Worm (Caenorhabditis elegans) whole organism, young adult: ENCODE measurements around the gene F52D1.2.
A peak's percentile ranks its signal among the peaks of the same experiment; 100 is the strongest.

Experiments used
- B0261.1 ChIP-seq: sonication (generic microtip); optimal IDR thresholded peaks from 2 replicates; lab custom pipeline; 2016; ENCODE audit warnings: mild to moderate bottlenecking, missing genetic modification characterization, moderate library complexity, missing compliant biosample characterization
- B0336.3 ChIP-seq: fragments of 200-800 bp; sonication (Bioruptor generic); IDR thresholded peaks from 2 replicates; pipeline ENCODE4 v1.3.6; 2022; ENCODE audit warnings: missing genetic modification characterization, missing compliant biosample characterization
- D2030.7 ChIP-seq: fragments of 200-800 bp; sonication (Bioruptor generic); IDR thresholded peaks from 2 replicates; pipeline ENCODE4 v1.3.6; 2022; ENCODE audit warnings: missing genetic modification reagents, missing genetic modification characterization, missing compliant biosample characterization
- F22D6.2 ChIP-seq: sonication (generic microtip); optimal IDR thresholded peaks from 2 replicates; lab custom pipeline; 2016; ENCODE audit warnings: mild to moderate bottlenecking, missing genetic modification characterization, missing compliant biosample characterization
- F37B4.10 ChIP-seq: fragments of 200-800 bp; sonication (Bioruptor generic); IDR thresholded peaks from 2 replicates; pipeline ENCODE4 v1.3.6; 2022; ENCODE audit warnings: missing genetic modification characterization, missing compliant biosample characterization
- F49E8.2 ChIP-seq: sonication (generic microtip); optimal IDR thresholded peaks from 3 replicates; lab custom pipeline; 2017; ENCODE audit warnings: missing genetic modification characterization, mild to moderate bottlenecking, missing compliant biosample characterization, antibody characterized with exemption, moderate library complexity; ENCODE audit not compliant: insufficient read depth
- K12H6.12 ChIP-seq: fragments of 200-800 bp; sonication (Bioruptor generic); optimal IDR thresholded peaks from 2 replicates; lab custom pipeline; 2018; ENCODE audit warnings: mild to moderate bottlenecking, missing genetic modification characterization, missing compliant biosample characterization
- Y53G8AR.9 ChIP-seq: fragments of 200-800 bp; sonication (Bioruptor generic); conservative IDR thresholded peaks from 2 replicates; pipeline ENCODE4 v1.3.6; 2022; ENCODE audit warnings: missing genetic modification reagents, missing genetic modification characterization, missing compliant biosample characterization
- akir-1 ChIP-seq: fragments of 200-800 bp; sonication (Bioruptor generic); optimal IDR thresholded peaks from 2 replicates; lab custom pipeline; 2018; ENCODE audit warnings: mild to moderate bottlenecking, missing genetic modification characterization, moderate library complexity, missing compliant biosample characterization
- atf-7 ChIP-seq: sonication (generic microtip); optimal IDR thresholded peaks from 2 replicates; lab custom pipeline; 2017; ENCODE audit warnings: mild to moderate bottlenecking, missing genetic modification characterization, missing compliant biosample characterization
- athp-1 ChIP-seq: sonication (generic microtip); optimal IDR thresholded peaks from 2 replicates; lab custom pipeline; 2017; ENCODE audit warnings: mild to moderate bottlenecking, missing genetic modification characterization, missing compliant biosample characterization
- attf-3 ChIP-seq: fragments of 200-800 bp; sonication (Bioruptor generic); conservative IDR thresholded peaks from 2 replicates; pipeline ENCODE4 v1.3.6; 2022; ENCODE audit warnings: missing genetic modification reagents, missing genetic modification characterization, missing compliant biosample characterization
- cebp-1 ChIP-seq, 2 experiments: fragments of 200-800 bp in 1 of 2; sonication (Bioruptor generic) in 1 of 2; sonication (generic microtip) in 1 of 2; IDR thresholded peaks in 1 of 2; optimal IDR thresholded peaks in 1 of 2; 2 replicates each; pipeline versions ENCODE4 v1.3.6 to Lab custom; 2017 to 2022; ENCODE audit warnings: missing compliant biosample characterization in 2 of 2, missing genetic modification characterization in 2 of 2, mild to moderate bottlenecking in 1 of 2, missing genetic modification reagents in 1 of 2, moderate library complexity in 1 of 2
- ceh-27 ChIP-seq: fragments of 200-800 bp; sonication (Bioruptor generic); optimal IDR thresholded peaks from 2 replicates; lab custom pipeline; 2018; ENCODE audit warnings: mild to moderate bottlenecking, missing genetic modification characterization, moderate library complexity, missing compliant biosample characterization
- ceh-58 ChIP-seq: fragments of 200-800 bp; sonication (Bioruptor generic); IDR thresholded peaks from 2 replicates; pipeline ENCODE4 v1.3.6; 2022; ENCODE audit warnings: missing genetic modification characterization, missing compliant biosample characterization
- dox-1 ChIP-seq: fragments of 200-800 bp; sonication (Bioruptor generic); IDR thresholded peaks from 2 replicates; pipeline ENCODE4 v1.3.6; 2022; ENCODE audit warnings: missing genetic modification reagents, missing genetic modification characterization, missing compliant biosample characterization
- egl-44 ChIP-seq: fragments of 200-800 bp; sonication (Bioruptor generic); IDR thresholded peaks from 2 replicates; pipeline ENCODE4 v1.3.6; 2022; ENCODE audit warnings: missing genetic modification reagents, missing genetic modification characterization, missing compliant biosample characterization
- ets-4 ChIP-seq: fragments of 200-800 bp; sonication (Bioruptor generic); optimal IDR thresholded peaks from 2 replicates; lab custom pipeline; 2018; ENCODE audit warnings: mild to moderate bottlenecking, missing genetic modification characterization, missing compliant biosample characterization
- hlh-12 ChIP-seq: sonication (generic microtip); optimal IDR thresholded peaks from 2 replicates; lab custom pipeline; 2016; ENCODE audit warnings: missing genetic modification characterization, missing compliant biosample characterization
- hrde-1 ChIP-seq: sonication (generic microtip); optimal IDR thresholded peaks from 2 replicates; lab custom pipeline; 2016; ENCODE audit warnings: missing genetic modification characterization, mild to moderate bottlenecking, missing compliant biosample characterization, moderate library complexity, missing genotype, missing genetic modification reagents, borderline replicate concordance
- let-526 ChIP-seq: fragments of 200-800 bp; sonication (Bioruptor generic); IDR thresholded peaks from 2 replicates; pipeline ENCODE4 v1.3.6; 2022; ENCODE audit warnings: missing genetic modification reagents, missing genetic modification characterization, missing compliant biosample characterization
- let-607 ChIP-seq, 2 experiments: fragments of 200-800 bp in 1 of 2; sonication (Bioruptor generic) in 1 of 2; sonication (generic microtip) in 1 of 2; optimal IDR thresholded peaks; 2 replicates each; lab custom pipeline; 2016 to 2018; ENCODE audit warnings: mild to moderate bottlenecking in 2 of 2, missing compliant biosample characterization in 2 of 2, missing genetic modification characterization in 2 of 2, moderate library complexity in 2 of 2, missing genotype in 1 of 2
- lin-54 ChIP-seq: fragments of 200-800 bp; sonication (Bioruptor generic); optimal IDR thresholded peaks from 2 replicates; lab custom pipeline; 2018; ENCODE audit warnings: mild to moderate bottlenecking, missing genetic modification characterization, missing compliant biosample characterization
- lsl-1 ChIP-seq: fragments of 200-800 bp; sonication (Bioruptor generic); optimal IDR thresholded peaks from 2 replicates; lab custom pipeline; 2018; ENCODE audit warnings: mild to moderate bottlenecking, missing genetic modification characterization, moderate library complexity, missing compliant biosample characterization
- madf-6 ChIP-seq: fragments of 200-800 bp; sonication (Bioruptor generic); IDR thresholded peaks from 2 replicates; pipeline ENCODE4 v1.3.6; 2022; ENCODE audit warnings: missing genetic modification reagents, missing genetic modification characterization, missing compliant biosample characterization
- madf-8 ChIP-seq: fragments of 200-800 bp; sonication (Bioruptor generic); conservative IDR thresholded peaks from 2 replicates; pipeline ENCODE4 v1.3.6; 2022; ENCODE audit warnings: missing genetic modification reagents, missing genetic modification characterization, missing compliant biosample characterization
- mcd-1 ChIP-seq: fragments of 200-800 bp; sonication (Bioruptor generic); IDR thresholded peaks from 2 replicates; pipeline ENCODE4 v1.3.6; 2022; ENCODE audit warnings: missing genetic modification reagents, missing genetic modification characterization, missing compliant biosample characterization
- mes-4 ChIP-seq: sonication (generic microtip); optimal IDR thresholded peaks from 2 replicates; lab custom pipeline; 2016; ENCODE audit warnings: missing genotype, missing genetic modification characterization, missing compliant biosample characterization
- nfyb-1 ChIP-seq: fragments of 200-800 bp; sonication (Bioruptor generic); IDR thresholded peaks from 2 replicates; pipeline ENCODE4 v1.3.6; 2022; ENCODE audit warnings: missing genetic modification reagents, missing genetic modification characterization, missing compliant biosample characterization
- nhr-120 ChIP-seq: fragments of 200-800 bp; sonication (Bioruptor generic); IDR thresholded peaks from 2 replicates; pipeline ENCODE4 v1.3.6; 2022; ENCODE audit warnings: missing genetic modification characterization, missing compliant biosample characterization
- nhr-80 ChIP-seq: sonication (generic microtip); optimal IDR thresholded peaks from 2 replicates; lab custom pipeline; 2016; ENCODE audit warnings: missing genetic modification characterization, missing compliant biosample characterization
- nhr-90 ChIP-seq: sonication (generic microtip); optimal IDR thresholded peaks from 2 replicates; lab custom pipeline; 2016; ENCODE audit warnings: missing genotype, mild to moderate bottlenecking, missing genetic modification characterization, missing compliant biosample characterization
- pbrm-1 ChIP-seq: fragments of 200-800 bp; sonication (Bioruptor generic); IDR thresholded peaks from 2 replicates; pipeline ENCODE4 v1.3.6; 2022; ENCODE audit warnings: missing genetic modification reagents, missing genetic modification characterization, missing compliant biosample characterization
- pha-4 ChIP-seq: fragments of 150-350 bp; sonication (generic microtip); optimal IDR thresholded peaks from 2 replicates; lab custom pipeline; 2014; ENCODE audit warnings: missing biosample characterization, missing genetic modification reagents, missing genetic modification characterization
- snpc-1.3 ChIP-seq: sonication (generic microtip); optimal IDR thresholded peaks from 2 replicates; lab custom pipeline; 2017; ENCODE audit warnings: missing genetic modification characterization, mild to moderate bottlenecking, missing compliant biosample characterization, antibody characterized with exemption, moderate library complexity, missing genotype, missing genetic modification reagents; ENCODE audit not compliant: insufficient read depth
- tbp1 ChIP-seq: fragments of 200-800 bp; sonication (Bioruptor generic); optimal IDR thresholded peaks from 2 replicates; lab custom pipeline; 2018; ENCODE audit warnings: mild to moderate bottlenecking, missing genetic modification characterization, missing compliant biosample characterization
- tlf-1 ChIP-seq: fragments of 200-800 bp; sonication (Bioruptor generic); optimal IDR thresholded peaks from 2 replicates; lab custom pipeline; 2018; ENCODE audit warnings: mild to moderate bottlenecking, missing genetic modification characterization, missing compliant biosample characterization
- unc-130 ChIP-seq: sonication (generic microtip); optimal IDR thresholded peaks from 2 replicates; lab custom pipeline; 2016; ENCODE audit warnings: missing genetic modification reagents, missing genetic modification characterization, missing compliant biosample characterization
- zfh-2 ChIP-seq: fragments of 200-800 bp; sonication (Bioruptor generic); conservative IDR thresholded peaks from 2 replicates; pipeline ENCODE4 v1.3.6; 2022; ENCODE audit warnings: missing genetic modification reagents, missing genetic modification characterization, missing compliant biosample characterization
- ztf-22 ChIP-seq: fragments of 200-800 bp; sonication (Bioruptor generic); optimal IDR thresholded peaks from 2 replicates; lab custom pipeline; 2018; ENCODE audit warnings: mild to moderate bottlenecking, missing genetic modification characterization, moderate library complexity, missing compliant biosample characterization

F52D1.2 gene

DNA sequence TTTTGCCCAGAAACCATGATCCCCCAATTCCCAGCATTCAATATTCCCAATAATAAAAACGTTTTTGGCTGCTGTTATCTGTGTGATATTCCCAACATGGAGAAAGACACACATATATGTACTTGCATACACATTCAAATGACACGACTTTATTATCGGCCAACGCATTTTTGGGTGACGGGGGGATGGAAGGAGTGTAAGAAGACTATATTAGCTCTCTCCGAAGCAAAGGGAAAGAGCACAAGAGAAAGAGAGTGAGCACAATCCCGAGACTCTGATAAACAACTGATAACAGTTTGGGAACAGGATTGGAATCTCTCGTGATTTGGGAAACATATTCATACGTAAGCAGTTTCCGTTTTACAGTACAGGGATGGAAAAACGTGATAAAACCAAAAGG is 9.6 kb downstream of the F52D1.2 start:
- TF ChIP-seq B0261.1 (tag; lab: Kevin White, UChicago) (no peak), cebp-1 (GFP tag; IDR thresholded peaks at IDR 0.05; lab: Robert Waterston, UW) (0 out of 2 replicates have a peak, but pooled peaks have one; percentile 19), cebp-1 (tag; optimal IDR thresholded peaks at IDR 0.05; lab: Kevin White, UChicago) (peak; percentile 51), pha-4 (peak; percentile 6), tlf-1 (GFP tag; lab: Kevin White, UChicago) (peak; percentile 2), B0336.3 (peak; percentile 60; the same call in 1 of the 2 replicates), lin-54 (peak; percentile 16), ceh-27 (GFP tag; lab: Kevin White, UChicago) (no peak), nfyb-1 (GFP tag; lab: Robert Waterston, UW) (0 out of 2 replicates have a peak, but pooled peaks have one; percentile 32), ets-4 (GFP tag; lab: Kevin White, UChicago) (peak; percentile 58), dox-1 (GFP tag; lab: Robert Waterston, UW) (peak; percentile 47; the same call in 1 of the 2 replicates), mcd-1 (no peak), let-526 (GFP tag; lab: Robert Waterston, UW) (0 out of 2 replicates have a peak, but pooled peaks have one; percentile 33), nhr-80 (tag; lab: Kevin White, UChicago) (peak; percentile 88), ztf-22 (GFP tag; lab: Kevin White, UChicago) (peak; percentile 22), tbp1 (peak; percentile 24), let-607 (tag; optimal IDR thresholded peaks at IDR 0.05; lab: Kevin White, UChicago) (peak; percentile 86 to 89), nhr-90 (tag; lab: Kevin White, UChicago) (peak; percentile 2), egl-44 (0 out of 2 replicates have a peak, but pooled peaks have one; percentile 43), Y53G8AR.9 (GFP tag; lab: Robert Waterston, UW) (0 out of 2 replicates have a peak, but pooled peaks have one; percentile 47), madf-8 (GFP tag; lab: Robert Waterston, UW) (no peak), atf-7 (peak; percentile 70)

- TF ChIP-seq pha-4: no peak
- TF ChIP-seq mes-4: no peak
- no peak for TF ChIP-seq F37B4.10 (GFP tag; lab: Robert Waterston, UW)
- TF ChIP-seq ceh-58 (GFP tag; lab: Robert Waterston, UW): no peak
- no peak for TF ChIP-seq zfh-2 (GFP tag; lab: Robert Waterston, UW)
- TF ChIP-seq hlh-12 (tag; lab: Kevin White, UChicago): no peak
- no peak for TF ChIP-seq D2030.7 (GFP tag; lab: Robert Waterston, UW)
Observed at ce11 chrX:439031-439430, 11.0 kb downstream of the F52D1.2 start.

DNA sequence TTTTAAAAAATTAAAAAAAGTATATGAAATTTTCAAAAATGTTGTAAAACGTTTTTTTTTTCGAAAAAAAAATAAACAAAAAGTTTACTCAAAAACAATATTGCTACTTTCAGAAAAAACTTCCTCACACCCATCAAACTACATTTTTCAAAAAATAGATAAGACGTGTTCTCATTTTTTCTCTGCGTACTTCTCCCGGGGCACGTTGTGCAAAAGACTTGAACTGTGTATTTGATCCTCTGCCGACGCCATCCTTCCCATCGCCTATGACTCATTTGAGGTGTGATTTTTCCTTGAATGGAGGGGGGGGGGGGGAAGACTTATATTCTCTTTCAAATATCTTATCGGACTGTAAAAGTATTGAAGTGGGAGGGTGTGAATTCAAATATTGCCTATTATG is 11.6 kb downstream of the F52D1.2 start:
- no peak for TF ChIP-seq K12H6.12 (tag; lab: Kevin White, UChicago)
- TF ChIP-seq nhr-80 (tag; lab: Kevin White, UChicago): peak; percentile 24

ce11 chrX:433747-434146 is 16.3 kb downstream of the F52D1.2 start, which contains the start of gene dve-1:
Gene dve-1, minus strand, starts transcription at chrX:433812.
- TF ChIP-seq nfyb-1 (GFP tag; lab: Robert Waterston, UW) (0 out of 2 replicates have a peak, but pooled peaks have one; percentile 30), hrde-1 (tag; lab: Kevin White, UChicago) (no peak)

ce11 chrX:433029-433693 is 16.9 kb downstream of the F52D1.2 start:
- no peak for TF ChIP-seq pbrm-1
- no peak for TF ChIP-seq akir-1 (GFP tag; lab: Kevin White, UChicago)
- TF ChIP-seq attf-3 (GFP tag; lab: Robert Waterston, UW): no peak
- TF ChIP-seq cebp-1 (GFP tag; IDR thresholded peaks at IDR 0.05; lab: Robert Waterston, UW): no peak
- no peak for TF ChIP-seq cebp-1 (tag; optimal IDR thresholded peaks at IDR 0.05; lab: Kevin White, UChicago)
- TF ChIP-seq unc-130 (GFP tag; lab: Kevin White, UChicago): no peak
- no peak for TF ChIP-seq madf-6 (GFP tag; lab: Robert Waterston, UW)
- no peak for TF ChIP-seq athp-1
- no peak for TF ChIP-seq lsl-1 (GFP tag; lab: Kevin White, UChicago)
- TF ChIP-seq F49E8.2 (tag; lab: Kevin White, UChicago): no peak
- no peak for TF ChIP-seq nhr-120 (GFP tag; lab: Robert Waterston, UW)
- no peak for TF ChIP-seq snpc-1.3 (tag; lab: Kevin White, UChicago)
- TF ChIP-seq F22D6.2 (tag; lab: Kevin White, UChicago): no peak
